Fruit fly (Drosophila melanogaster): ENCODE results near the gene tal-1A.

Gene tal-1A

dm6 chr3R:13812736-13813250 is at the start of gene tal-1A, which contains the start of the genes tal-2A, tal-3A and tal-AA (continued):
- TF ChIP-seq Stat92E (GFP tag; optimal IDR thresholded peaks at IDR 0.05), result peak in 1 of 3 experiments; percentile 57
- peak; percentile 81 for TF ChIP-seq ac (GFP tag; optimal IDR thresholded peaks at IDR 0.05)
- no peak for TF ChIP-seq CG15011 (GFP tag; optimal IDR thresholded peaks at IDR 0.05)
- no peak for TF ChIP-seq ewg (GFP tag; optimal IDR thresholded peaks at IDR 0.05)
- no peak for TF ChIP-seq cas (GFP tag; IDR thresholded peaks at IDR 0.05)
- TF ChIP-seq sna (GFP tag; IDR thresholded peaks at IDR 0.05; ENCODE audit: partially characterized antibody), result peak; percentile 76
- TF ChIP-seq CG1529 (GFP tag; optimal IDR thresholded peaks at IDR 0.05), result peak; percentile 18
- peak; percentile 45 for TF ChIP-seq kah (GFP tag; optimal IDR thresholded peaks at IDR 0.05)
- TF ChIP-seq Vsx1 (GFP tag; optimal IDR thresholded peaks at IDR 0.05), result peak; percentile 30
- TF ChIP-seq trh (GFP tag; optimal IDR thresholded peaks at IDR 0.05), result no peak
- no peak for TF ChIP-seq fd3F (GFP tag; optimal IDR thresholded peaks at IDR 0.05)
- no peak for TF ChIP-seq CG14860 (GFP tag; IDR thresholded peaks at IDR 0.05; ENCODE audit: partially characterized antibody)
- 0 out of 2 replicates have a peak, but pooled peaks have one; percentile 30 for TF ChIP-seq unc-4 (GFP tag; IDR thresholded peaks at IDR 0.05; ENCODE audit: partially characterized antibody)
- TF ChIP-seq insv (GFP tag; optimal IDR thresholded peaks at IDR 0.05), result no peak
- TF ChIP-seq Sry-δ (GFP tag; optimal IDR thresholded peaks at IDR 0.05), result no peak
- no peak; the same call in 2 of the 3 replicates for TF ChIP-seq B-H1 (GFP tag; IDR thresholded peaks at IDR 0.05)
- peak; percentile 47 for TF ChIP-seq mirr (GFP tag; optimal IDR thresholded peaks at IDR 0.05)
- TF ChIP-seq Meics (GFP tag; optimal IDR thresholded peaks at IDR 0.05), result no peak
- TF ChIP-seq CG18619 (GFP tag; optimal IDR thresholded peaks at IDR 0.05), result no peak
- TF ChIP-seq CG9817 (tag; optimal IDR thresholded peaks at IDR 0.05), result no peak
- TF ChIP-seq CG2116 (GFP tag; optimal IDR thresholded peaks at IDR 0.05), result no peak
- no peak for TF ChIP-seq Tbp (GFP tag; optimal IDR thresholded peaks at IDR 0.05)
- TF ChIP-seq CG15601 (tag; optimal IDR thresholded peaks at IDR 0.05), result no peak
- no peak for TF ChIP-seq Hr51 (GFP tag; optimal IDR thresholded peaks at IDR 0.05)
- TF ChIP-seq nmo (GFP tag; optimal IDR thresholded peaks at IDR 0.05), result no peak
- TF ChIP-seq amos (GFP tag; IDR thresholded peaks at IDR 0.05; ENCODE audit: partially characterized antibody), result peak; percentile 8; the same call in 1 of the 2 replicates
- no peak for TF ChIP-seq shn (GFP tag; optimal IDR thresholded peaks at IDR 0.05)
- no peak for TF ChIP-seq fd96Cb (tag; optimal IDR thresholded peaks at IDR 0.05)
- TF ChIP-seq CG11723 (GFP tag; optimal IDR thresholded peaks at IDR 0.05), result no peak
- peak; percentile 55 for TF ChIP-seq nom (GFP tag; optimal IDR thresholded peaks at IDR 0.05)
- 0 out of 3 replicates have a peak, but pooled peaks have one; percentile 47 for TF ChIP-seq Opbp (GFP tag; IDR thresholded peaks at IDR 0.05; ENCODE audit: partially characterized antibody)
- no peak for TF ChIP-seq Aef1 (GFP tag; IDR thresholded peaks at IDR 0.05)
- TF ChIP-seq chif (GFP tag; optimal IDR thresholded peaks at IDR 0.05), result no peak
- peak; percentile 26 for TF ChIP-seq gsb-n (tag; optimal IDR thresholded peaks at IDR 0.05)
- TF ChIP-seq CG10654 (GFP tag; optimal IDR thresholded peaks at IDR 0.05), result no peak
- TF ChIP-seq CG3847 (GFP tag; IDR thresholded peaks at IDR 0.05), result peak; percentile 49
- peak; percentile 54; the same call in 1 of the 3 replicates for TF ChIP-seq zfh1 (GFP tag; IDR thresholded peaks at IDR 0.05)
- TF ChIP-seq BtbVII (GFP tag; optimal IDR thresholded peaks at IDR 0.05), result peak; percentile 65
- no peak for TF ChIP-seq HLH54F (GFP tag; optimal IDR thresholded peaks at IDR 0.05)
- peak; percentile 96 to 99 for TF ChIP-seq Trl (optimal IDR thresholded peaks at IDR 0.05)
- TF ChIP-seq Trl (GFP tag; optimal IDR thresholded peaks at IDR 0.05), result peak; percentile 30
- TF ChIP-seq CG16813 (GFP tag; IDR thresholded peaks at IDR 0.05; ENCODE audit: partially characterized antibody), result no peak
- TF ChIP-seq so (GFP tag; IDR thresholded peaks at IDR 0.05), result peak; percentile 77; the same call in 2 of the 3 replicates
- TF ChIP-seq CG1792 (GFP tag; optimal IDR thresholded peaks at IDR 0.05), result no peak
- TF ChIP-seq lilli (GFP tag; optimal IDR thresholded peaks at IDR 0.05), result peak; percentile 16
- TF ChIP-seq CG12219 (GFP tag; optimal IDR thresholded peaks at IDR 0.05), result no peak
- TF ChIP-seq CG4854 (GFP tag; optimal IDR thresholded peaks at IDR 0.05), result no peak
- no peak for TF ChIP-seq CG6272 (GFP tag; IDR thresholded peaks at IDR 0.05)
- TF ChIP-seq CG10979 (tag; optimal IDR thresholded peaks at IDR 0.05), result no peak

All from whole organism, embryonic.